Worm (Caenorhabditis elegans): ENCODE data around the gene snfc-5.

DNA sequence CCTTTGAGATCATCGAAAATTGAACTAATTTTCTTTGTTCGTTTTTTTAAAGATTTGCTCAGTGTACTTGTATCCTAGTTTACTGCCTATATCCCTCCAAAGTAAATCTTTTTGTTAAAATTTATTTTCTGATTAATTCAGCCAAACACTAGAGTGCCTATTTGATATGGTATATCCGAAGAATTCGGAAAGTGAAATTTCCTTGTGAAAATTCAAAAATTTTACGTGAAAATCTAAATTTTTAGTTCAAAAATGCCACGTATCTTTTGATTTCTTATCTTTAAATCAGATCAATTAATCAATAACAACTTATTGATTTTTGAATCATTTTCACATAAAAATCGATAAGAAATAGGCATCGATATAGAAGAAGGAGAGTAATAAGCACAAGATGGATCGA is 6.1 kb upstream of the snfc-5 start, which contains the start of gene R07E5.6:
- TF ChIP-seq drap-1 (GFP tag; optimal IDR thresholded peaks at IDR 0.05) (no peak), pha-4 (tag; optimal IDR thresholded peaks at IDR 0.05) (no peak), nhr-237 (tag; optimal IDR thresholded peaks at IDR 0.05) (no peak), nhr-76 (tag; optimal IDR thresholded peaks at IDR 0.05) (no peak), lsy-2 (tag; optimal IDR thresholded peaks at IDR 0.05) (no peak), elt-1 (tag; optimal IDR thresholded peaks at IDR 0.05; ENCODE audit: borderline replicate concordance, insufficient read depth) (no peak)

Measured in whole organism, mixed stage, embryonic.